Worm (Caenorhabditis elegans): ENCODE results near the gene fbxa-24.

fbxa-24 gene

DNA sequence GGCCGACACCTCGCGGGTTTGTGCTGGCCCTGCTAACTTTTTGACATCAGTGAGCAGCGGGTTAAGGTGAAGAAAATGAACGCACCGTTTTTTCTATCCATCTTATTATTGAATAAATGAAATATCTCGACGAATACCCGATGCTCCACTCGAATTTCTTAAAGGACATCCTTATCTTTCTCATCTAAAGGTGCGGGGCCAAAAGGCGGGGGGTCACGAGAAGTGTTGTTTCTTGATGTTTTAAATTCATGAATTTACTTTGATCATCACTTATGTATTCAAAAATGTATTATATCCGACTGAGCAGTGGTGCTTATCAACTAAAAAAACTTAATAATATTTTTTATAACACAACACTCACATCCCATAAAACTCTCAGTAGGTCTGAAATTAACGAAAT lies 48.3 kb downstream of the fbxa-24 start, which contains the start of gene nhr-261:
TSS of gene nhr-261 (minus strand) at position 101 of the 400 bp plus-strand sequence.
- TF ChIP-seq hmbx-1 (tag; optimal IDR thresholded peaks at IDR 0.05), result no peak
- TF ChIP-seq ets-7 (tag; optimal IDR thresholded peaks at IDR 0.05), result no peak
- no peak for TF ChIP-seq scrt-1 (GFP tag; IDR thresholded peaks at IDR 0.05)
- TF ChIP-seq ceh-13 (GFP tag; optimal IDR thresholded peaks at IDR 0.05), result no peak
- no peak for TF ChIP-seq tbx-37 (GFP tag; conservative IDR thresholded peaks at IDR 0.05)
- TF ChIP-seq ama-1 (optimal IDR thresholded peaks at IDR 0.05), result no peak
- TF ChIP-seq hnd-1 (tag; optimal IDR thresholded peaks at IDR 0.05), result no peak
- TF ChIP-seq flt-1 (GFP tag; IDR thresholded peaks at IDR 0.05), result no peak
- TF ChIP-seq tbx-11 (GFP tag; IDR thresholded peaks at IDR 0.05), result no peak
- no peak for TF ChIP-seq aly-1 (tag; optimal IDR thresholded peaks at IDR 0.05)
- TF ChIP-seq pes-1 (GFP tag; IDR thresholded peaks at IDR 0.05), result no peak
- TF ChIP-seq B0310.2 (tag; optimal IDR thresholded peaks at IDR 0.05), result no peak
- TF ChIP-seq tra-4 (tag; optimal IDR thresholded peaks at IDR 0.05), result no peak

All from whole organism, early embryonic.